Fruit fly (Drosophila melanogaster) whole organism, prepupa: Measurements from ENCODE around the gene CG3164.

Source experiments
- Blimp-1 ChIP-seq: fragments of 200-800 bp; sonication (Bioruptor generic); optimal IDR thresholded peaks from 3 replicates; lab custom pipeline; 2017; ENCODE audit warnings: missing biosample characterization, missing genetic modification characterization, mild to moderate bottlenecking, moderate library complexity, missing genetic modification reagents
- CG10631 ChIP-seq: fragments of 200-800 bp; sonication (Bioruptor generic); optimal IDR thresholded peaks from 2 replicates; lab custom pipeline; 2016; ENCODE audit warnings: missing biosample characterization, missing genetic modification characterization
- CG11294 ChIP-seq: fragments of 200-800 bp; sonication (Bioruptor generic); IDR thresholded peaks from 2 replicates; pipeline ENCODE4 v1.3.6; 2022; ENCODE audit warnings: missing biosample characterization, missing genetic modification characterization
- CG11762 ChIP-seq: fragments of 200-800 bp; sonication (Bioruptor generic); optimal IDR thresholded peaks from 3 replicates; lab custom pipeline; 2016; ENCODE audit warnings: missing biosample characterization, missing genetic modification characterization; ENCODE audit not compliant: insufficient read depth
- CG15336 ChIP-seq: fragments of 200-800 bp; sonication (Bioruptor generic); IDR thresholded peaks from 2 replicates; pipeline ENCODE4 v1.3.6; 2022; ENCODE audit warnings: missing biosample characterization, missing genetic modification characterization
- CG1621 ChIP-seq: fragments of 200-800 bp; sonication (Bioruptor generic); optimal IDR thresholded peaks from 3 replicates; lab custom pipeline; 2018; ENCODE audit warnings: missing biosample characterization, mild to moderate bottlenecking, missing genetic modification characterization
- CG16779 ChIP-seq: fragments of 200-800 bp; sonication (Bioruptor generic); optimal IDR thresholded peaks from 3 replicates; lab custom pipeline; 2017; ENCODE audit warnings: missing biosample characterization, mild to moderate bottlenecking, missing genetic modification characterization
- CG3032 ChIP-seq: fragments of 200-800 bp; optimal IDR thresholded peaks from 2 replicates; lab custom pipeline; 2019; ENCODE audit warnings: missing biosample characterization, mild to moderate bottlenecking, missing genetic modification characterization, moderate library complexity
- CG32006 ChIP-seq: fragments of 200-800 bp; sonication (Bioruptor generic); optimal IDR thresholded peaks from 3 replicates; lab custom pipeline; 2017; ENCODE audit warnings: missing biosample characterization, mild to moderate bottlenecking, missing genetic modification characterization
- CG34406 ChIP-seq: fragments of 200-800 bp; sonication (Bioruptor generic); optimal IDR thresholded peaks from 3 replicates; lab custom pipeline; 2016; ENCODE audit warnings: missing biosample characterization, missing genetic modification characterization
- CG4318 ChIP-seq: fragments of 200-800 bp; sonication (Bioruptor generic); optimal IDR thresholded peaks from 3 replicates; lab custom pipeline; 2017; ENCODE audit warnings: missing biosample characterization, mild to moderate bottlenecking, missing genetic modification characterization
- CG6163 ChIP-seq: fragments of 200-800 bp; sonication (Bioruptor generic); IDR thresholded peaks from 3 replicates; pipeline ENCODE4 v1.3.6; 2022; ENCODE audit warnings: missing biosample characterization, missing genetic modification characterization
- CG6276 ChIP-seq: fragments of 200-800 bp; sonication (Bioruptor generic); optimal IDR thresholded peaks from 2 replicates; lab custom pipeline; 2017; ENCODE audit warnings: missing biosample characterization, mild to moderate bottlenecking, missing genetic modification characterization
- CG6792 ChIP-seq: fragments of 200-800 bp; sonication (Bioruptor generic); optimal IDR thresholded peaks from 3 replicates; lab custom pipeline; 2016; ENCODE audit warnings: missing biosample characterization, missing genetic modification characterization
- CG6854 ChIP-seq: fragments of 200-800 bp; sonication (Bioruptor generic); optimal IDR thresholded peaks from 2 replicates; lab custom pipeline; 2017; ENCODE audit warnings: missing biosample characterization, mild to moderate bottlenecking, missing genetic modification characterization
- CG7368 ChIP-seq: fragments of 200-800 bp; sonication (Bioruptor generic); optimal IDR thresholded peaks from 3 replicates; lab custom pipeline; 2016; ENCODE audit warnings: missing biosample characterization, missing genetic modification characterization
- CG8119 ChIP-seq: fragments of 200-800 bp; sonication (Bioruptor generic); IDR thresholded peaks from 3 replicates; pipeline ENCODE4 v1.3.6; 2022; ENCODE audit warnings: missing biosample characterization, missing genetic modification characterization
- CG8632 ChIP-seq: fragments of 200-800 bp; sonication (Bioruptor generic); optimal IDR thresholded peaks from 3 replicates; lab custom pipeline; 2016; ENCODE audit warnings: missing biosample characterization, missing genetic modification characterization
- CG9139 ChIP-seq: fragments of 200-800 bp; sonication (Bioruptor generic); optimal IDR thresholded peaks from 3 replicates; lab custom pipeline; 2017; ENCODE audit warnings: missing biosample characterization, mild to moderate bottlenecking, missing genetic modification characterization
- Eip75B ChIP-seq: fragments of 200-800 bp; sonication (Bioruptor generic); optimal IDR thresholded peaks from 3 replicates; lab custom pipeline; 2016; ENCODE audit warnings: missing biosample characterization, missing genetic modification characterization
- Eip78C ChIP-seq: fragments of 200-800 bp; sonication (Bioruptor generic); peaks from one replicate; lab custom pipeline; 2016; ENCODE audit warnings: missing biosample characterization, missing genetic modification characterization
- Eip93F ChIP-seq: fragments of 200-800 bp; sonication (Bioruptor generic); optimal IDR thresholded peaks from 2 replicates; lab custom pipeline; 2016; ENCODE audit warnings: missing biosample characterization, mild to moderate bottlenecking, missing genetic modification characterization
- Ets96B ChIP-seq: fragments of 200-800 bp; optimal IDR thresholded peaks from 2 replicates; lab custom pipeline; 2019; ENCODE audit warnings: missing biosample characterization, mild to moderate bottlenecking, missing genetic modification characterization, moderate library complexity
- Hr4 ChIP-seq: fragments of 200-800 bp; sonication (Bioruptor generic); optimal IDR thresholded peaks from 3 replicates; lab custom pipeline; 2016; ENCODE audit warnings: missing biosample characterization, missing genetic modification characterization
- Lpt ChIP-seq: fragments of 200-800 bp; sonication (Bioruptor generic); optimal IDR thresholded peaks from 3 replicates; lab custom pipeline; 2016; ENCODE audit warnings: missing biosample characterization, missing genetic modification characterization
- Met ChIP-seq: fragments of 200-800 bp; sonication (Bioruptor generic); optimal IDR thresholded peaks from 3 replicates; lab custom pipeline; 2016; ENCODE audit warnings: missing biosample characterization, missing genetic modification characterization
- Sox102F ChIP-seq: fragments of 200-800 bp; sonication (Bioruptor generic); optimal IDR thresholded peaks from 2 replicates; lab custom pipeline; 2016; ENCODE audit warnings: missing biosample characterization, mild to moderate bottlenecking, missing genetic modification characterization
- Sox14 ChIP-seq: fragments of 200-800 bp; sonication (Bioruptor generic); optimal IDR thresholded peaks from 3 replicates; lab custom pipeline; 2016; ENCODE audit warnings: missing biosample characterization, missing genetic modification characterization
- achi ChIP-seq: fragments of 200-800 bp; sonication (Bioruptor generic); optimal IDR thresholded peaks from 3 replicates; lab custom pipeline; 2016; ENCODE audit warnings: missing biosample characterization, missing genetic modification characterization
- dac ChIP-seq: fragments of 200-800 bp; sonication (Bioruptor generic); optimal IDR thresholded peaks from 2 replicates; lab custom pipeline; 2017; ENCODE audit warnings: missing biosample characterization, mild to moderate bottlenecking, missing genetic modification characterization
- dsx ChIP-seq: fragments of 200-800 bp; optimal IDR thresholded peaks from 3 replicates; lab custom pipeline; 2019; ENCODE audit warnings: missing biosample characterization, mild to moderate bottlenecking, missing genetic modification characterization, moderate library complexity; ENCODE audit not compliant: poor library complexity, severe bottlenecking
- esn ChIP-seq: fragments of 200-800 bp; sonication (Bioruptor generic); optimal IDR thresholded peaks from 2 replicates; lab custom pipeline; 2016; ENCODE audit warnings: missing biosample characterization, mild to moderate bottlenecking, missing genetic modification characterization, moderate library complexity
- fd59A ChIP-seq: fragments of 200-800 bp; sonication (Bioruptor generic); optimal IDR thresholded peaks from 2 replicates; lab custom pipeline; 2017; ENCODE audit warnings: missing biosample characterization, mild to moderate bottlenecking, missing genetic modification characterization, missing genetic modification reagents
- fd85E ChIP-seq: fragments of 200-800 bp; sonication (Bioruptor generic); optimal IDR thresholded peaks from 3 replicates; lab custom pipeline; 2016; ENCODE audit warnings: missing biosample characterization, missing genetic modification characterization
- fkh ChIP-seq: fragments of 200-800 bp; sonication (Bioruptor generic); optimal IDR thresholded peaks from 3 replicates; lab custom pipeline; 2017; ENCODE audit warnings: missing biosample characterization, mild to moderate bottlenecking, missing genetic modification characterization, moderate library complexity
- spab ChIP-seq: fragments of 200-800 bp; sonication (Bioruptor generic); optimal IDR thresholded peaks from 2 replicates; lab custom pipeline; 2017; ENCODE audit warnings: missing biosample characterization, mild to moderate bottlenecking, missing genetic modification characterization, missing genetic modification reagents
- svp ChIP-seq: fragments of 200-800 bp; sonication (Bioruptor generic); peaks from one replicate; lab custom pipeline; 2016; ENCODE audit warnings: missing biosample characterization, missing genetic modification characterization
- vri ChIP-seq: fragments of 200-800 bp; sonication (Bioruptor generic); optimal IDR thresholded peaks from 3 replicates; lab custom pipeline; 2016; ENCODE audit warnings: missing biosample characterization, mild to moderate bottlenecking, missing genetic modification characterization

The CG3164 gene

dm6 chr2L:107476-108436 is 22.8 kb downstream of the CG3164 start:
- TF ChIP-seq Eip78C (GFP tag; lab: Kevin White, UChicago) = peak; percentile 47
- peak; percentile 6 for TF ChIP-seq esn
- TF ChIP-seq Sox14 (GFP tag; lab: Kevin White, UChicago) = peak; percentile 86
- TF ChIP-seq CG16779 (tag; lab: Kevin White, UChicago) = no peak
- no peak for TF ChIP-seq CG7368 (GFP tag; lab: Kevin White, UChicago)
- peak; percentile 71 for TF ChIP-seq CG6854 (GFP tag; lab: Kevin White, UChicago)
- TF ChIP-seq, all 60 proteins: peak for 4

dm6 chr2L:107032-107431 is 23.6 kb downstream of the CG3164 start:
- TF ChIP-seq Met (GFP tag; lab: Kevin White, UChicago) = no peak
- no peak for TF ChIP-seq CG11762 (GFP tag; lab: Kevin White, UChicago)
- TF ChIP-seq CG11294 (GFP tag; lab: Robert Waterston, UW) = no peak
- TF ChIP-seq vri (GFP tag; lab: Kevin White, UChicago) = no peak
- no peak for TF ChIP-seq dac
- TF ChIP-seq CG8632 = no peak
- TF ChIP-seq Hr4 (GFP tag; lab: Kevin White, UChicago) = no peak
- no peak for TF ChIP-seq CG32006 (GFP tag; lab: Kevin White, UChicago)
- no peak for TF ChIP-seq CG8119 (GFP tag; lab: Robert Waterston, UW)
- no peak for TF ChIP-seq Sox102F (GFP tag; lab: Kevin White, UChicago)
- no peak for TF ChIP-seq CG9139 (GFP tag; lab: Kevin White, UChicago)

- no peak for TF ChIP-seq Eip78C (GFP tag; lab: Kevin White, UChicago)
- no peak for TF ChIP-seq CG9139 (GFP tag; lab: Kevin White, UChicago)
- no peak for TF ChIP-seq Lpt (GFP tag; lab: Kevin White, UChicago)
- no peak for TF ChIP-seq Eip93F (GFP tag; lab: Kevin White, UChicago)
- 0 out of 2 replicates have a peak, but pooled peaks have one; percentile 9 for TF ChIP-seq CG15336
- no peak for TF ChIP-seq CG6163 (GFP tag; lab: Robert Waterston, UW)
- TF ChIP-seq CG4318 (GFP tag; lab: Kevin White, UChicago) = no peak
- no peak for TF ChIP-seq CG1621 (tag; lab: Kevin White, UChicago)
- no peak for TF ChIP-seq Hr4 (GFP tag; lab: Kevin White, UChicago)
- peak; percentile 81 for TF ChIP-seq fkh (GFP tag; lab: Kevin White, UChicago)
- no peak for TF ChIP-seq CG7368 (GFP tag; lab: Kevin White, UChicago)
- TF ChIP-seq CG6276 (GFP tag; lab: Kevin White, UChicago) = no peak
- no peak for TF ChIP-seq achi (GFP tag; lab: Kevin White, UChicago)
- TF ChIP-seq Sox102F (GFP tag; lab: Kevin White, UChicago) = no peak
Observed at dm6 chr2L:106540-106939, 24.1 kb downstream of the CG3164 start, which contains the start of the genes Nhe1 and Sam-S. TSS of gene Nhe1 (minus strand) at chr2L:106732. TSS of gene Sam-S (plus strand) at chr2L:106903.

dm6 chr2L:102161-102761 is 28.3 kb downstream of the CG3164 start, which contains the start of gene Creld:
TSS of gene Creld (plus strand) at chr2L:102380.
- TF ChIP-seq esn (peak; percentile 21), dac (no peak), Eip75B (no peak)
- TF ChIP-seq, all 60 proteins: peak for 1

dm6 chr2L:94639-95059 is 35.9 kb downstream of the CG3164 start, which contains the start of gene Zir:
TSS of gene Zir (plus strand) at chr2L:94739.
- no peak for TF ChIP-seq Eip75B
- TF ChIP-seq CG3032 (tag; lab: Kevin White, UChicago) = no peak
- TF ChIP-seq Eip93F (GFP tag; lab: Kevin White, UChicago) = no peak
- TF ChIP-seq Lpt (GFP tag; lab: Kevin White, UChicago) = no peak
- peak; percentile 5 for TF ChIP-seq Blimp-1 (GFP tag; lab: Kevin White, UChicago)
- TF ChIP-seq CG8119 (GFP tag; lab: Robert Waterston, UW) = no peak
- no peak for TF ChIP-seq Ets96B (tag; lab: Kevin White, UChicago)
- TF ChIP-seq CG10631 (GFP tag; lab: Kevin White, UChicago) = no peak
- no peak for TF ChIP-seq CG6792 (GFP tag; lab: Kevin White, UChicago)
- TF ChIP-seq spab (GFP tag; lab: Kevin White, UChicago) = no peak
- no peak for TF ChIP-seq dsx (GFP tag; lab: Kevin White, UChicago)
- peak; percentile 84 for TF ChIP-seq fkh (GFP tag; lab: Kevin White, UChicago)
- TF ChIP-seq Eip78C (GFP tag; lab: Kevin White, UChicago) = peak; percentile 64
- no peak for TF ChIP-seq CG9139 (GFP tag; lab: Kevin White, UChicago)
- TF ChIP-seq CG15336 = no peak
- no peak for TF ChIP-seq fd85E
- no peak for TF ChIP-seq svp (GFP tag; lab: Kevin White, UChicago)
- no peak for TF ChIP-seq CG4318 (GFP tag; lab: Kevin White, UChicago)
- TF ChIP-seq fd59A (GFP tag; lab: Kevin White, UChicago) = no peak
- TF ChIP-seq CG34406 = no peak
- TF ChIP-seq esn = peak; percentile 34
